Fruit fly (Drosophila melanogaster) whole organism, wandering third instar larva: Measurements from ENCODE around the gene CG33303.

Source experiments
- CG9705 ChIP-seq: fragments of 200-800 bp; sonication (Bioruptor generic); optimal IDR thresholded peaks from 2 replicates; lab custom pipeline; 2018; ENCODE audit warnings: missing biosample characterization, mild to moderate bottlenecking, missing genetic modification characterization
- CrebA ChIP-seq: fragments of 200-800 bp; sonication (Bioruptor generic); optimal IDR thresholded peaks from 2 replicates; lab custom pipeline; 2016; ENCODE audit warnings: missing biosample characterization, mild to moderate bottlenecking, missing genetic modification characterization, borderline replicate concordance
- Dfd ChIP-seq: fragments of >200 bp; optimal IDR thresholded peaks from 2 replicates; lab custom pipeline; 2017; ENCODE audit warnings: missing biosample characterization, missing genetic modification characterization
- Hr78 ChIP-seq: fragments of >200 bp; optimal IDR thresholded peaks from 2 replicates; lab custom pipeline; 2017; ENCODE audit warnings: missing biosample characterization, missing genetic modification characterization
- Hr83 ChIP-seq: fragments of 200-300 bp; sonication (Bioruptor generic); optimal IDR thresholded peaks from 2 replicates; lab custom pipeline; 2016; ENCODE audit warnings: missing biosample characterization, mild to moderate bottlenecking, missing genetic modification characterization, moderate library complexity; ENCODE audit not compliant: poor library complexity, severe bottlenecking
- br ChIP-seq: fragments of 200-800 bp; sonication (Bioruptor generic); optimal IDR thresholded peaks from 2 replicates; lab custom pipeline; 2016; ENCODE audit warnings: missing biosample characterization, missing genetic modification characterization
- h ChIP-seq: fragments of 200-800 bp; sonication (Bioruptor generic); optimal IDR thresholded peaks from 3 replicates; lab custom pipeline; 2016; ENCODE audit warnings: missing biosample characterization, mild to moderate bottlenecking, missing genetic modification characterization
- pan ChIP-seq: fragments of >200 bp; optimal IDR thresholded peaks from 2 replicates; lab custom pipeline; 2017
- psq ChIP-seq: fragments of 200-800 bp; sonication (Bioruptor generic); optimal IDR thresholded peaks from 3 replicates; lab custom pipeline; 2017; ENCODE audit warnings: missing biosample characterization, mild to moderate bottlenecking, missing genetic modification characterization, moderate library complexity
- rgr ChIP-seq: fragments of 200-800 bp; sonication (Bioruptor generic); optimal IDR thresholded peaks from 3 replicates; lab custom pipeline; 2016; ENCODE audit warnings: missing biosample characterization, mild to moderate bottlenecking, missing genetic modification characterization
- usp ChIP-seq: fragments of >200 bp; optimal IDR thresholded peaks from 2 replicates; lab custom pipeline; 2017; ENCODE audit warnings: missing biosample characterization, missing genetic modification characterization

DNA sequence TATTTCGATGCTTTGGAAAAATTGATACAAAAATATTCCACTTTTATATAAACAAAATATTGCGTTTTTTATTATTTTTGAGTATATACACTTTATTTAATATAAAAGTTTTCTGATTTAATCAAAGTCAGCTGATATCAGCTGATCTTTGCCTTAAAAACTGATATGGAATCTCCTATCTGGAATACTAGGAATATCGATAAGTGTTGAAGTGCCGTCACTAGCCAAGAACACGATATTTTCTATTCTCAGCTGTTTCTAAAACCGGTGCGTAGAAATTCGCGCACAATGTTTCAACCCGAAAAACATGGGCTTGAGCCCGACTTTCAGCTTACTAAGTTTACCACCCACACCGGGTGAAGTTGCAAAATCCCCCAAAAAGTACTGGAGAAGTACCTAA lies 33.1 kb downstream of the CG33303 start, which contains the start of gene Sps2:
- TF ChIP-seq CG9705 (GFP tag; lab: Kevin White, UChicago) (no peak), Hr83 (GFP tag; lab: Kevin White, UChicago) (no peak), Hr78 (GFP tag; lab: Kevin White, UChicago) (no peak), usp (GFP tag; lab: Kevin White, UChicago) (no peak), rgr (GFP tag; lab: Kevin White, UChicago) (no peak), pan (lab: Kevin White, UChicago) (no peak), Dfd (no peak), psq (no peak), br (no peak), CrebA (GFP tag; lab: Kevin White, UChicago) (no peak), h (peak; percentile 24)
